Worm (Caenorhabditis elegans) whole organism, L4 larva: Measurements from ENCODE around the gene F41C3.7.
A peak's percentile ranks its signal among the peaks of the same experiment; 100 is the strongest.

Source experiments
- T20F7.1 ChIP-seq: fragments of 200-800 bp; sonication (Bioruptor generic); optimal IDR thresholded peaks from 2 replicates; lab custom pipeline; 2018; ENCODE audit warnings: mild to moderate bottlenecking, missing genetic modification characterization, missing compliant biosample characterization
- ces-1 ChIP-seq: fragments of 150-350 bp; sonication (generic microtip); optimal IDR thresholded peaks from 4 replicates; lab custom pipeline; 2014; ENCODE audit warnings: missing biosample characterization, missing genetic modification reagents, missing genetic modification characterization
- cey-2 ChIP-seq: sonication (generic microtip); optimal IDR thresholded peaks from 3 replicates; lab custom pipeline; 2017; ENCODE audit warnings: missing genetic modification characterization, mild to moderate bottlenecking, missing compliant biosample characterization, antibody characterized with exemption, borderline replicate concordance; ENCODE audit not compliant: insufficient read depth
- daf-16 ChIP-seq, 3 experiments: sonication (generic microtip); optimal IDR thresholded peaks; 2 replicates each; lab custom pipeline; 2016 to 2017; ENCODE audit warnings: missing genetic modification characterization in 3 of 3, missing genetic modification reagents in 3 of 3, mild to moderate bottlenecking in 2 of 3, missing compliant biosample characterization in 2 of 3, missing biosample characterization in 1 of 3, moderate library complexity in 1 of 3
- daf-19 ChIP-seq: fragments of 200-800 bp; sonication (Bioruptor generic); conservative IDR thresholded peaks from 2 replicates; pipeline ENCODE4 v1.3.6; 2022; ENCODE audit warnings: missing genetic modification characterization, missing compliant biosample characterization
- dmd-6 ChIP-seq: fragments of 200-800 bp; sonication (Bioruptor generic); IDR thresholded peaks from 2 replicates; pipeline ENCODE4 v1.3.6; 2022; ENCODE audit warnings: missing genetic modification reagents, missing genetic modification characterization, missing compliant biosample characterization
- dpl-1 ChIP-seq: fragments of 150-350 bp; optimal IDR thresholded peaks from 2 replicates; lab custom pipeline; 2014; ENCODE audit warnings: missing biosample characterization, missing genetic modification reagents, missing genetic modification characterization
- dve-1 ChIP-seq: sonication (generic microtip); optimal IDR thresholded peaks from 2 replicates; lab custom pipeline; 2017; ENCODE audit warnings: antibody characterized with exemption, mild to moderate bottlenecking, missing genetic modification characterization, missing compliant biosample characterization; ENCODE audit not compliant: insufficient read depth
- egl-27 ChIP-seq: sonication (generic microtip); optimal IDR thresholded peaks from 3 replicates; lab custom pipeline; 2017; ENCODE audit warnings: missing biosample characterization, missing genetic modification reagents, missing genetic modification characterization
- hif-1 ChIP-seq, 2 experiments: sonication (generic microtip); optimal IDR thresholded peaks; 2 replicates each; lab custom pipeline; 2016 to 2017; ENCODE audit warnings: missing compliant biosample characterization in 2 of 2, missing genetic modification characterization in 2 of 2, missing genetic modification reagents in 2 of 2, missing genotype in 2 of 2, mild to moderate bottlenecking in 1 of 2
- hlh-11 ChIP-seq: fragments of 200-800 bp; sonication (Bioruptor generic); optimal IDR thresholded peaks from 2 replicates; lab custom pipeline; 2018; ENCODE audit warnings: mild to moderate bottlenecking, missing genetic modification characterization, missing compliant biosample characterization
- hlh-30 ChIP-seq: sonication (generic microtip); optimal IDR thresholded peaks from 2 replicates; lab custom pipeline; 2017; ENCODE audit warnings: antibody characterized with exemption, mild to moderate bottlenecking, missing genetic modification characterization, missing compliant biosample characterization; ENCODE audit not compliant: insufficient read depth
- lin-1 ChIP-seq: fragments of 200-800 bp; sonication (Bioruptor generic); IDR thresholded peaks from 2 replicates; pipeline ENCODE4 v1.3.6; 2022; ENCODE audit warnings: missing genetic modification reagents, missing genetic modification characterization, missing compliant biosample characterization
- madf-5 ChIP-seq, 2 experiments: fragments of 200-800 bp; sonication (Bioruptor generic); IDR thresholded peaks; 2 replicates each; pipeline ENCODE4 v1.3.6; 2022; ENCODE audit warnings: missing compliant biosample characterization in 2 of 2, missing genetic modification characterization in 2 of 2
- mdl-1 ChIP-seq, 2 experiments: fragments of 150-350 bp in 1 of 2; sonication (generic microtip) in 1 of 2; optimal IDR thresholded peaks; 2 replicates each; lab custom pipeline; 2014 to 2017; ENCODE audit warnings: missing biosample characterization in 2 of 2, missing genetic modification characterization in 2 of 2
- mep-1 ChIP-seq: fragments of 150-350 bp; sonication (generic microtip); optimal IDR thresholded peaks from 3 replicates; lab custom pipeline; 2014; ENCODE audit warnings: missing biosample characterization, missing genetic modification characterization
- mxl-3 ChIP-seq: fragments of 200-800 bp; sonication (Bioruptor generic); optimal IDR thresholded peaks from 2 replicates; lab custom pipeline; 2018; ENCODE audit warnings: mild to moderate bottlenecking, missing genetic modification characterization, missing compliant biosample characterization
- nhr-102 ChIP-seq: sonication (generic microtip); optimal IDR thresholded peaks from 2 replicates; lab custom pipeline; 2016; ENCODE audit warnings: mild to moderate bottlenecking, missing genetic modification characterization, moderate library complexity, missing compliant biosample characterization
- nhr-11 ChIP-seq: fragments of 150-350 bp; optimal IDR thresholded peaks from 2 replicates; lab custom pipeline; 2014; ENCODE audit warnings: missing biosample characterization, missing genetic modification characterization
- nhr-111 ChIP-seq: fragments of 200-800 bp; sonication (Bioruptor generic); optimal IDR thresholded peaks from 2 replicates; lab custom pipeline; 2018; ENCODE audit warnings: mild to moderate bottlenecking, missing genetic modification characterization, missing compliant biosample characterization
- nhr-28 ChIP-seq: fragments of 150-350 bp; optimal IDR thresholded peaks from 2 replicates; lab custom pipeline; 2014; ENCODE audit warnings: missing biosample characterization, missing genetic modification characterization
- nhr-42 ChIP-seq: fragments of 200-800 bp; sonication (Bioruptor generic); IDR thresholded peaks from 2 replicates; pipeline ENCODE4 v1.3.6; 2022; ENCODE audit warnings: missing genetic modification characterization, missing compliant biosample characterization
- nhr-6 ChIP-seq: fragments of 150-350 bp; optimal IDR thresholded peaks from 2 replicates; lab custom pipeline; 2014; ENCODE audit warnings: missing biosample characterization, missing genetic modification characterization
- nhr-77 ChIP-seq: fragments of 150-350 bp; optimal IDR thresholded peaks from 2 replicates; lab custom pipeline; 2014; ENCODE audit warnings: missing biosample characterization, missing genetic modification characterization
- php-3 ChIP-seq: fragments of 200-800 bp; sonication (Bioruptor generic); IDR thresholded peaks from 2 replicates; pipeline ENCODE4 v1.3.6; 2022; ENCODE audit warnings: missing genetic modification reagents, missing genetic modification characterization, missing compliant biosample characterization
- pqm-1 ChIP-seq: sonication (generic microtip); optimal IDR thresholded peaks from 2 replicates; lab custom pipeline; 2017; ENCODE audit warnings: missing biosample characterization, missing genetic modification characterization
- rbr-2 ChIP-seq: sonication (generic microtip); optimal IDR thresholded peaks from 2 replicates; lab custom pipeline; 2016; ENCODE audit warnings: missing genotype, missing genetic modification characterization, missing compliant biosample characterization
- sdz-12 ChIP-seq: fragments of 200-800 bp; sonication (Bioruptor generic); optimal IDR thresholded peaks from 2 replicates; lab custom pipeline; 2018; ENCODE audit warnings: mild to moderate bottlenecking, missing genetic modification characterization, missing compliant biosample characterization
- skn-1 ChIP-seq: fragments of 150-350 bp; optimal IDR thresholded peaks from 2 replicates; lab custom pipeline; 2014; ENCODE audit warnings: missing biosample characterization, missing genetic modification characterization
- snpc-4 ChIP-seq: fragments of 150-350 bp; optimal IDR thresholded peaks from 2 replicates; lab custom pipeline; 2014; ENCODE audit warnings: missing biosample characterization, missing genetic modification characterization
- spr-1 ChIP-seq: sonication (generic microtip); optimal IDR thresholded peaks from 2 replicates; lab custom pipeline; 2016; ENCODE audit warnings: mild to moderate bottlenecking, missing genetic modification characterization, missing compliant biosample characterization
- spr-3 ChIP-seq: fragments of 200-800 bp; sonication (Bioruptor generic); optimal IDR thresholded peaks from 2 replicates; lab custom pipeline; 2018; ENCODE audit warnings: mild to moderate bottlenecking, missing genetic modification characterization, missing compliant biosample characterization
- tra-1 ChIP-seq: fragments of 200-800 bp; sonication (Bioruptor generic); IDR thresholded peaks from 2 replicates; pipeline ENCODE4 v1.3.6; 2022; ENCODE audit warnings: missing genetic modification reagents, missing genetic modification characterization, missing compliant biosample characterization
- unc-130 ChIP-seq: sonication (generic microtip); optimal IDR thresholded peaks from 2 replicates; lab custom pipeline; 2016; ENCODE audit warnings: missing genetic modification reagents, missing genetic modification characterization, missing compliant biosample characterization
- zag-1 ChIP-seq: fragments of 150-350 bp; optimal IDR thresholded peaks from 2 replicates; lab custom pipeline; 2014; ENCODE audit warnings: missing biosample characterization, missing genetic modification characterization

F41C3.7 gene

ce11 chrII:4727769-4728168 lies 2.1 kb upstream of the F41C3.7 start, which contains the start of gene ttr-41:
Gene ttr-41 (minus strand): TSS chrII:4727869.
- TF ChIP-seq daf-19, result no peak
- TF ChIP-seq spr-1 (tag; lab: Kevin White, UChicago), result no peak
- no peak for TF ChIP-seq rbr-2
- TF ChIP-seq snpc-4 (tag; lab: Kevin White, UChicago), result no peak
- TF ChIP-seq nhr-111 (GFP tag; lab: Kevin White, UChicago), result no peak
- TF ChIP-seq daf-16 (GFP tag; optimal IDR thresholded peaks at IDR 0.05; lab: Kevin White, UChicago), result no peak
- no peak for TF ChIP-seq daf-16 (tag; optimal IDR thresholded peaks at IDR 0.05; lab: Kevin White, UChicago)
- TF ChIP-seq ces-1 (GFP tag; lab: Kevin White, UChicago), result no peak
- no peak for TF ChIP-seq cey-2 (tag; lab: Kevin White, UChicago)
- no peak for TF ChIP-seq mep-1
- no peak for TF ChIP-seq egl-27 (tag; lab: Kevin White, UChicago)
- no peak for TF ChIP-seq nhr-42 (GFP tag; lab: Robert Waterston, UW)

ce11 chrII:4728687-4729086 lies 1.1 kb upstream of the F41C3.7 start:
- no peak for TF ChIP-seq sdz-12 (GFP tag; lab: Kevin White, UChicago)
- TF ChIP-seq mxl-3 (GFP tag; lab: Kevin White, UChicago), result peak; percentile 44
- TF ChIP-seq hlh-30, result peak; percentile 31
- TF ChIP-seq spr-1 (tag; lab: Kevin White, UChicago), result peak; percentile 34
- TF ChIP-seq egl-27 (tag; lab: Kevin White, UChicago), result no peak
- TF ChIP-seq skn-1 (tag; lab: Kevin White, UChicago), result no peak
- peak; percentile 66 to 95 for TF ChIP-seq daf-16 (GFP tag; optimal IDR thresholded peaks at IDR 0.05; lab: Kevin White, UChicago)
- TF ChIP-seq daf-16 (tag; optimal IDR thresholded peaks at IDR 0.05; lab: Kevin White, UChicago), result peak; percentile 99
- TF ChIP-seq nhr-6 (tag; lab: Kevin White, UChicago), result peak; percentile 49
- TF ChIP-seq madf-5 (GFP tag; IDR thresholded peaks at IDR 0.05; lab: Robert Waterston, UW), result no peak
- TF ChIP-seq mep-1, result peak; percentile 18
- no peak for TF ChIP-seq unc-130 (GFP tag; lab: Kevin White, UChicago)
- TF ChIP-seq pqm-1 (tag; lab: Kevin White, UChicago), result peak; percentile 99
- peak; percentile 92 for TF ChIP-seq dve-1 (tag; lab: Kevin White, UChicago)
- TF ChIP-seq dmd-6 (GFP tag; lab: Robert Waterston, UW), result peak; percentile 89
- TF ChIP-seq php-3 (GFP tag; lab: Robert Waterston, UW), result peak; percentile 50; the same call in 1 of the 2 replicates
- TF ChIP-seq cey-2 (tag; lab: Kevin White, UChicago), result peak; percentile 7
- peak; percentile 92 for TF ChIP-seq nhr-77 (tag; lab: Kevin White, UChicago)
- TF ChIP-seq spr-3 (GFP tag; lab: Kevin White, UChicago), result no peak
- TF ChIP-seq dpl-1 (GFP tag; lab: Kevin White, UChicago), result peak; percentile 0
- peak; percentile 73 for TF ChIP-seq lin-1 (GFP tag; lab: Robert Waterston, UW)
- peak; percentile 58 to 96 for TF ChIP-seq hif-1 (tag; optimal IDR thresholded peaks at IDR 0.05; lab: Kevin White, UChicago)
- TF ChIP-seq T20F7.1, result peak; percentile 33
- TF ChIP-seq tra-1 (GFP tag; lab: Robert Waterston, UW), result peak; percentile 86
- TF ChIP-seq nhr-102 (tag; lab: Kevin White, UChicago), result peak; percentile 14
- peak; percentile 62 for TF ChIP-seq nhr-11
- peak; percentile 91 for TF ChIP-seq hlh-11 (tag; lab: Kevin White, UChicago)
- peak in 1 of 2 experiments; percentile 47 for TF ChIP-seq mdl-1 (tag; optimal IDR thresholded peaks at IDR 0.05; lab: Kevin White, UChicago)
- peak; percentile 95 for TF ChIP-seq nhr-28 (tag; lab: Kevin White, UChicago)

ce11 chrII:4733848-4734247 lies 4.0 kb downstream of the F41C3.7 start, which contains the start of gene F41C3.11:
Gene F41C3.11 (minus strand): TSS chrII:4733948.
- TF ChIP-seq dve-1 (tag; lab: Kevin White, UChicago) (no peak), zag-1 (tag; lab: Kevin White, UChicago) (no peak)
- TF ChIP-seq, all 104 proteins: peak for 0
